Fruit fly (Drosophila melanogaster) whole organism, embryonic: ENCODE results near the gene Atac2.

Experiments
- Atf6 ChIP-seq: fragments of 200-800 bp; sonication (Bioruptor generic); IDR thresholded peaks from 2 replicates; pipeline ENCODE4 v1.3.6; 2022; ENCODE audit warnings: missing biosample characterization, missing genetic modification characterization
- CG10543 ChIP-seq: fragments of 200-800 bp; sonication (Bioruptor generic); optimal IDR thresholded peaks from 3 replicates; lab custom pipeline; 2017; ENCODE audit warnings: missing biosample characterization, mild to moderate bottlenecking, missing genetic modification characterization, moderate library complexity
- CG11695 ChIP-seq: fragments of 200-800 bp; sonication (Bioruptor generic); IDR thresholded peaks from 3 replicates; pipeline ENCODE4 v1.3.6; 2022; ENCODE audit warnings: missing biosample characterization, missing genetic modification characterization
- CG12219 ChIP-seq: fragments of 200-800 bp; sonication (Bioruptor generic); optimal IDR thresholded peaks from 3 replicates; lab custom pipeline; 2018; ENCODE audit warnings: missing biosample characterization, mild to moderate bottlenecking, missing genetic modification characterization
- CG1233 ChIP-seq: fragments of 200-800 bp; sonication (Bioruptor generic); optimal IDR thresholded peaks from 4 replicates; lab custom pipeline; 2018; ENCODE audit warnings: missing biosample characterization, mild to moderate bottlenecking, missing genetic modification characterization
- CG12769 ChIP-seq: fragments of 200-800 bp; sonication (Bioruptor generic); optimal IDR thresholded peaks from 2 replicates; lab custom pipeline; 2019; ENCODE audit warnings: missing biosample characterization, mild to moderate bottlenecking, missing genetic modification characterization, moderate library complexity
- CG12942 ChIP-seq: fragments of 200-800 bp; sonication (Bioruptor generic); optimal IDR thresholded peaks from 3 replicates; lab custom pipeline; 2016; ENCODE audit warnings: missing biosample characterization, missing genetic modification characterization
- CG13775 ChIP-seq: fragments of 200-800 bp; sonication (Bioruptor generic); optimal IDR thresholded peaks from 3 replicates; lab custom pipeline; 2017; ENCODE audit warnings: missing biosample characterization, mild to moderate bottlenecking, missing genetic modification characterization
- CG15269 ChIP-seq: fragments of 200-800 bp; sonication (Bioruptor generic); optimal IDR thresholded peaks from 2 replicates; lab custom pipeline; 2018; ENCODE audit warnings: missing biosample characterization, mild to moderate bottlenecking, missing genetic modification characterization, moderate library complexity
- CG18011 ChIP-seq: fragments of 200-800 bp; sonication (Bioruptor generic); optimal IDR thresholded peaks from 2 replicates; lab custom pipeline; 2017; ENCODE audit warnings: missing biosample characterization, missing genetic modification characterization, mild to moderate bottlenecking, moderate library complexity, missing genotype
- CG18599 ChIP-seq: fragments of 200-800 bp; sonication (Bioruptor generic); optimal IDR thresholded peaks from 3 replicates; lab custom pipeline; 2017; ENCODE audit warnings: missing biosample characterization, missing genetic modification characterization, mild to moderate bottlenecking, moderate library complexity, missing genetic modification reagents
- CG2202 ChIP-seq: fragments of 200-800 bp; sonication (Bioruptor generic); optimal IDR thresholded peaks from 2 replicates; lab custom pipeline; 2018; ENCODE audit warnings: missing biosample characterization, mild to moderate bottlenecking, missing genetic modification characterization
- CG2678 ChIP-seq: fragments of 200-800 bp; sonication (Bioruptor generic); optimal IDR thresholded peaks from 3 replicates; lab custom pipeline; 2019; ENCODE audit warnings: missing biosample characterization, mild to moderate bottlenecking, missing genetic modification characterization, moderate library complexity
- CG3163 ChIP-seq: fragments of 200-800 bp; sonication (Bioruptor generic); optimal IDR thresholded peaks from 3 replicates; lab custom pipeline; 2016; ENCODE audit warnings: missing biosample characterization, missing genetic modification characterization
- CG32767 ChIP-seq: fragments of 200-800 bp; sonication (Bioruptor generic); IDR thresholded peaks from 2 replicates; pipeline ENCODE4 v1.3.6; 2022; ENCODE audit warnings: missing biosample characterization, missing genetic modification characterization
- CG3995 ChIP-seq: fragments of 200-800 bp; sonication (Bioruptor generic); optimal IDR thresholded peaks from 3 replicates; lab custom pipeline; 2016; ENCODE audit warnings: missing biosample characterization, missing genetic modification characterization
- CG4854 ChIP-seq: fragments of 200-800 bp; sonication (Bioruptor generic); optimal IDR thresholded peaks from 2 replicates; lab custom pipeline; 2016; ENCODE audit warnings: missing biosample characterization, missing genetic modification characterization, inconsistent platforms
- CG5953 ChIP-seq: fragments of 200-800 bp; sonication (Bioruptor generic); IDR thresholded peaks from 2 replicates; pipeline ENCODE4 v1.3.6; 2022; ENCODE audit warnings: missing biosample characterization, missing genetic modification characterization
- CG8290 ChIP-seq, 3 experiments: fragments of 200-800 bp; sonication (Bioruptor generic); optimal IDR thresholded peaks; 2 replicates each; lab custom pipeline; 2016 to 2019; ENCODE audit warnings: missing biosample characterization in 3 of 3, missing genetic modification characterization in 3 of 3, mild to moderate bottlenecking in 2 of 3, moderate library complexity in 1 of 3
- CG8478 ChIP-seq: fragments of >200 bp; optimal IDR thresholded peaks from 2 replicates; lab custom pipeline; 2018
- CG8944 ChIP-seq: fragments of 200-800 bp; sonication (Bioruptor generic); optimal IDR thresholded peaks from 3 replicates; lab custom pipeline; 2016; ENCODE audit warnings: missing biosample characterization, missing genetic modification characterization
- CG9727 ChIP-seq: fragments of 200-800 bp; sonication (Bioruptor generic); optimal IDR thresholded peaks from 3 replicates; lab custom pipeline; 2017; ENCODE audit warnings: missing biosample characterization, mild to moderate bottlenecking, missing genetic modification characterization
- CG9817 ChIP-seq: fragments of 200-800 bp; sonication (Bioruptor generic); optimal IDR thresholded peaks from 2 replicates; lab custom pipeline; 2018; ENCODE audit warnings: missing biosample characterization, mild to moderate bottlenecking, missing genetic modification characterization, moderate library complexity
- E2f1 ChIP-seq: fragments of 200-800 bp; sonication (Bioruptor generic); IDR thresholded peaks from 2 replicates; pipeline ENCODE4 v1.3.6; 2022; ENCODE audit warnings: missing biosample characterization, missing genetic modification characterization
- Fer2 ChIP-seq: fragments of 200-800 bp; sonication (Bioruptor generic); optimal IDR thresholded peaks from 2 replicates; lab custom pipeline; 2018; ENCODE audit warnings: missing biosample characterization, mild to moderate bottlenecking, missing genetic modification characterization, moderate library complexity
- HmgZ ChIP-seq: fragments of 200-800 bp; sonication (Bioruptor generic); optimal IDR thresholded peaks from 2 replicates; lab custom pipeline; 2018; ENCODE audit warnings: missing biosample characterization, mild to moderate bottlenecking, missing genetic modification characterization
- Med ChIP-seq: fragments of 200-800 bp; sonication (Bioruptor generic); peaks from one replicate; lab custom pipeline; 2016; ENCODE audit warnings: missing biosample characterization, missing genetic modification characterization, mild to moderate bottlenecking, inconsistent platforms, moderate library complexity
- Meics ChIP-seq: fragments of 200-800 bp; sonication (Bioruptor generic); optimal IDR thresholded peaks from 2 replicates; lab custom pipeline; 2017; ENCODE audit warnings: missing biosample characterization, mild to moderate bottlenecking, missing genetic modification characterization
- Nf-YC ChIP-seq: fragments of 200-800 bp; optimal IDR thresholded peaks from 3 replicates; lab custom pipeline; 2019; ENCODE audit warnings: missing biosample characterization, mild to moderate bottlenecking, missing genetic modification characterization, moderate library complexity
- Rfx ChIP-seq: fragments of 200-800 bp; sonication (Bioruptor generic); IDR thresholded peaks from 2 replicates; pipeline ENCODE4 v1.3.6; 2022; ENCODE audit warnings: missing biosample characterization, missing genetic modification characterization
- TFAM ChIP-seq: fragments of 200-800 bp; sonication (Bioruptor generic); optimal IDR thresholded peaks from 2 replicates; lab custom pipeline; 2017; ENCODE audit warnings: missing biosample characterization, missing genetic modification characterization, inconsistent platforms
- Vsx1 ChIP-seq: fragments of 200-800 bp; sonication (Bioruptor generic); optimal IDR thresholded peaks from 2 replicates; lab custom pipeline; 2017; ENCODE audit warnings: missing biosample characterization, mild to moderate bottlenecking, missing genetic modification characterization, missing genetic modification reagents
- az2 ChIP-seq: fragments of 200-800 bp; sonication (Bioruptor generic); optimal IDR thresholded peaks from 3 replicates; lab custom pipeline; 2016; ENCODE audit warnings: missing biosample characterization, missing genetic modification characterization
- chm ChIP-seq: fragments of 200-800 bp; sonication (Bioruptor generic); IDR thresholded peaks from 2 replicates; pipeline ENCODE4 v1.3.6; 2022; ENCODE audit warnings: missing biosample characterization, missing genetic modification characterization
- dmrt11E ChIP-seq: fragments of 200-800 bp; sonication (Bioruptor generic); optimal IDR thresholded peaks from 3 replicates; lab custom pipeline; 2018; ENCODE audit warnings: missing biosample characterization, mild to moderate bottlenecking, missing genetic modification characterization, moderate library complexity
- dmrt99B ChIP-seq: fragments of 200-800 bp; sonication (Bioruptor generic); optimal IDR thresholded peaks from 2 replicates; lab custom pipeline; 2018; ENCODE audit warnings: missing biosample characterization, mild to moderate bottlenecking, missing genetic modification characterization, moderate library complexity
- dpn ChIP-seq, 2 experiments: fragments of 200-800 bp; sonication (Bioruptor generic); optimal IDR thresholded peaks; 3 replicates each; lab custom pipeline; 2016; ENCODE audit warnings: missing biosample characterization in 2 of 2, missing genetic modification characterization in 2 of 2
- ind ChIP-seq: fragments of 200-800 bp; sonication (Bioruptor generic); optimal IDR thresholded peaks from 3 replicates; lab custom pipeline; 2016; ENCODE audit warnings: missing biosample characterization, missing genetic modification characterization
- lab ChIP-seq: fragments of 200-800 bp; sonication (Bioruptor generic); optimal IDR thresholded peaks from 3 replicates; lab custom pipeline; 2017; ENCODE audit warnings: missing biosample characterization, missing genetic modification characterization, mild to moderate bottlenecking, moderate library complexity, missing genetic modification reagents
- luna ChIP-seq: fragments of 200-800 bp; sonication (Bioruptor generic); optimal IDR thresholded peaks from 2 replicates; lab custom pipeline; 2016; ENCODE audit warnings: missing biosample characterization, missing genetic modification characterization
- mirr ChIP-seq: fragments of 200-800 bp; sonication (Bioruptor generic); optimal IDR thresholded peaks from 3 replicates; lab custom pipeline; 2018; ENCODE audit warnings: missing biosample characterization, mild to moderate bottlenecking, missing genetic modification characterization
- otp ChIP-seq: fragments of 200-800 bp; sonication (Bioruptor generic); IDR thresholded peaks from 3 replicates; pipeline ENCODE4, ENCODE4 v1.3.6; 2022; ENCODE audit warnings: missing biosample characterization, missing genetic modification characterization
- ranshi ChIP-seq: fragments of 200-800 bp; sonication (Bioruptor generic); IDR thresholded peaks from 2 replicates; pipeline ENCODE4 v1.3.6; 2022; ENCODE audit warnings: missing biosample characterization, missing genetic modification characterization
- rib ChIP-seq: fragments of 200-800 bp; sonication (Bioruptor generic); IDR thresholded peaks from 2 replicates; pipeline ENCODE4 v1.3.6; 2022; ENCODE audit warnings: missing biosample characterization, missing genetic modification characterization
- sd ChIP-seq: fragments of 200-800 bp; sonication (Bioruptor generic); optimal IDR thresholded peaks from 3 replicates; lab custom pipeline; 2018; ENCODE audit warnings: missing biosample characterization, mild to moderate bottlenecking, missing genetic modification characterization, moderate library complexity
- slbo ChIP-seq: fragments of 200-800 bp; sonication (Bioruptor generic); IDR thresholded peaks from 2 replicates; pipeline ENCODE4 v1.3.6; 2022; ENCODE audit warnings: missing biosample characterization, missing genetic modification characterization
- stc ChIP-seq: fragments of 200-800 bp; sonication (Bioruptor generic); IDR thresholded peaks from 2 replicates; pipeline ENCODE4 v1.3.6; 2022; ENCODE audit warnings: missing biosample characterization, missing genetic modification characterization
- sug ChIP-seq: fragments of 200-800 bp; optimal IDR thresholded peaks from 2 replicates; lab custom pipeline; 2019; ENCODE audit warnings: missing biosample characterization, mild to moderate bottlenecking, missing genetic modification characterization, moderate library complexity
- tin ChIP-seq: fragments of 200-800 bp; sonication (Bioruptor generic); optimal IDR thresholded peaks from 3 replicates; lab custom pipeline; 2016; ENCODE audit warnings: missing biosample characterization, missing genetic modification characterization
- tll ChIP-seq, 2 experiments: fragments of 200-800 bp in 1 of 2; fragments of >200 bp in 1 of 2; sonication (Bioruptor generic) in 1 of 2; optimal IDR thresholded peaks; 2 replicates each; lab custom pipeline; 2017 to 2019; ENCODE audit warnings: missing biosample characterization in 2 of 2, missing genetic modification characterization in 2 of 2, mild to moderate bottlenecking in 1 of 2, moderate library complexity in 1 of 2

Gene Atac2

dm6 chr2L:18567563-18567962 lies 44.5 kb downstream of the Atac2 start (continued):
- TF ChIP-seq stc (peak; percentile 28; the same call in 1 of the 2 replicates), ranshi (GFP tag; lab: Robert Waterston, UW) (peak; percentile 39; the same call in 1 of the 2 replicates), sug (peak; percentile 42), Fer2 (tag; lab: Kevin White, UChicago) (peak; percentile 8), Atf6 (GFP tag; lab: Robert Waterston, UW) (peak; percentile 63), CG8944 (GFP tag; lab: Kevin White, UChicago) (peak; percentile 28), mirr (GFP tag; lab: Kevin White, UChicago) (peak; percentile 5), CG8290 (GFP tag; optimal IDR thresholded peaks at IDR 0.05; lab: Kevin White, UChicago) (no peak), CG8290 (tag; optimal IDR thresholded peaks at IDR 0.05; lab: Kevin White, UChicago) (peak in 1 of 2 experiments; percentile 71), CG12942 (GFP tag; lab: Kevin White, UChicago) (peak; percentile 11), ind (GFP tag; lab: Kevin White, UChicago) (no peak), HmgZ (peak; percentile 40), tin (GFP tag; lab: Kevin White, UChicago) (no peak), CG18011 (GFP tag; lab: Kevin White, UChicago) (peak; percentile 44), Vsx1 (GFP tag; lab: Kevin White, UChicago) (peak; percentile 57), CG2202 (tag; lab: Kevin White, UChicago) (no peak), CG9817 (tag; lab: Kevin White, UChicago) (peak; percentile 37), CG1233 (GFP tag; lab: Kevin White, UChicago) (peak; percentile 40), tll (GFP tag; optimal IDR thresholded peaks at IDR 0.05; lab: Kevin White, UChicago) (no peak), Nf-YC (no peak), az2 (GFP tag; lab: Kevin White, UChicago) (no peak), CG18599 (GFP tag; lab: Kevin White, UChicago) (peak; percentile 79), CG4854 (GFP tag; lab: Kevin White, UChicago) (peak; percentile 33), CG2678 (peak; percentile 48), CG5953 (GFP tag; lab: Robert Waterston, UW) (no peak), CG12769 (tag; lab: Kevin White, UChicago) (peak; percentile 28), CG12219 (GFP tag; lab: Kevin White, UChicago) (peak; percentile 9), CG11695 (GFP tag; lab: Robert Waterston, UW) (peak; percentile 49; the same call in 2 of the 3 replicates), CG3995 (peak; percentile 17), CG8478 (lab: Kevin White, UChicago) (no peak), dmrt11E (tag; lab: Kevin White, UChicago) (no peak), dmrt99B (tag; lab: Kevin White, UChicago) (peak; percentile 34), CG15269 (tag; lab: Kevin White, UChicago) (peak; percentile 41), TFAM (no peak), CG13775 (GFP tag; lab: Kevin White, UChicago) (no peak), chm (GFP tag; lab: Robert Waterston, UW) (peak; percentile 22; the same call in 1 of the 2 replicates), luna (GFP tag; lab: Kevin White, UChicago) (peak; percentile 59), sd (tag; lab: Kevin White, UChicago) (peak; percentile 10), otp (GFP tag; lab: Robert Waterston, UW) (0 out of 3 replicates have a peak, but pooled peaks have one; percentile 38), CG10543 (GFP tag; lab: Kevin White, UChicago) (peak; percentile 62), Rfx (GFP tag; lab: Robert Waterston, UW) (peak; percentile 53; the same call in 1 of the 2 replicates), CG9727 (peak; percentile 6), Med (GFP tag; lab: Kevin White, UChicago) (peak; percentile 92), CG32767 (GFP tag; lab: Robert Waterston, UW) (0 out of 2 replicates have a peak, but pooled peaks have one; percentile 12), rib (GFP tag; lab: Robert Waterston, UW) (peak; percentile 23; the same call in 1 of the 2 replicates), CG3163 (GFP tag; lab: Kevin White, UChicago) (peak; percentile 24), dpn (GFP tag; optimal IDR thresholded peaks at IDR 0.05; lab: Kevin White, UChicago) (peak in 1 of 2 experiments; percentile 50), lab (GFP tag; lab: Kevin White, UChicago) (peak; percentile 87), slbo (GFP tag; lab: Robert Waterston, UW) (peak; percentile 49; the same call in 1 of the 2 replicates), Meics (GFP tag; lab: Kevin White, UChicago) (peak; percentile 51), E2f1 (no peak)
